Worm (Caenorhabditis elegans) whole organism, late embryonic: ENCODE results near the gene ZK1086.3.
A peak's percentile ranks its signal among the peaks of the same experiment; 100 is the strongest.

Experiments used
- C08G9.2 ChIP-seq: sonication (generic microtip); optimal IDR thresholded peaks from 2 replicates; lab custom pipeline; 2016; ENCODE audit warnings: mild to moderate bottlenecking, missing genetic modification characterization, moderate library complexity, missing compliant biosample characterization
- C38D4.7 ChIP-seq: fragments of 200-800 bp; sonication (Bioruptor generic); optimal IDR thresholded peaks from 2 replicates; lab custom pipeline; 2018; ENCODE audit warnings: mild to moderate bottlenecking, missing genetic modification characterization, moderate library complexity, missing compliant biosample characterization
- K02D7.2 ChIP-seq: sonication (generic microtip); optimal IDR thresholded peaks from 2 replicates; lab custom pipeline; 2017; ENCODE audit warnings: mild to moderate bottlenecking, missing genetic modification characterization, missing compliant biosample characterization
- ceh-18 ChIP-seq: sonication (generic microtip); optimal IDR thresholded peaks from 2 replicates; lab custom pipeline; 2016; ENCODE audit warnings: missing genetic modification characterization, missing compliant biosample characterization
- ceh-19 ChIP-seq: fragments of 200-800 bp; sonication (Bioruptor generic); optimal IDR thresholded peaks from 2 replicates; lab custom pipeline; 2018; ENCODE audit warnings: mild to moderate bottlenecking, missing genetic modification characterization, missing compliant biosample characterization
- ceh-22 ChIP-seq: sonication (generic microtip); optimal IDR thresholded peaks from 2 replicates; lab custom pipeline; 2017; ENCODE audit warnings: missing biosample characterization, missing genetic modification characterization
- ceh-24 ChIP-seq: sonication (generic microtip); optimal IDR thresholded peaks from 2 replicates; lab custom pipeline; 2016; ENCODE audit warnings: mild to moderate bottlenecking, missing genetic modification characterization, missing compliant biosample characterization
- ceh-30 ChIP-seq: fragments of 150-350 bp; optimal IDR thresholded peaks from 2 replicates; lab custom pipeline; 2014; ENCODE audit warnings: missing biosample characterization, missing genetic modification characterization
- ceh-45 ChIP-seq: fragments of 200-800 bp; sonication (Bioruptor generic); IDR thresholded peaks from 2 replicates; pipeline ENCODE4 v1.3.6; 2022; ENCODE audit warnings: missing genetic modification reagents, missing genetic modification characterization, missing compliant biosample characterization
- ceh-9 ChIP-seq: sonication (generic microtip); optimal IDR thresholded peaks from 2 replicates; lab custom pipeline; 2016; ENCODE audit warnings: mild to moderate bottlenecking, missing genetic modification characterization, inconsistent platforms, missing compliant biosample characterization
- che-1 ChIP-seq: sonication (generic microtip); optimal IDR thresholded peaks from 2 replicates; lab custom pipeline; 2016; ENCODE audit warnings: mild to moderate bottlenecking, missing genetic modification characterization, missing compliant biosample characterization
- dmd-4 ChIP-seq: sonication (generic microtip); optimal IDR thresholded peaks from 2 replicates; lab custom pipeline; 2016; ENCODE audit warnings: borderline replicate concordance, missing genetic modification characterization, missing compliant biosample characterization
- fax-1 ChIP-seq: sonication (generic microtip); optimal IDR thresholded peaks from 2 replicates; lab custom pipeline; 2016; ENCODE audit warnings: missing genotype, missing genetic modification characterization, missing compliant biosample characterization
- fkh-6 ChIP-seq: sonication (generic microtip); optimal IDR thresholded peaks from 2 replicates; lab custom pipeline; 2016; ENCODE audit warnings: missing genetic modification characterization, missing compliant biosample characterization
- hlh-13 ChIP-seq: fragments of 200-800 bp; sonication (Bioruptor generic); optimal IDR thresholded peaks from 2 replicates; lab custom pipeline; 2018; ENCODE audit warnings: mild to moderate bottlenecking, missing genetic modification characterization, missing compliant biosample characterization
- hlh-30 ChIP-seq: sonication (generic microtip); optimal IDR thresholded peaks from 2 replicates; lab custom pipeline; 2017; ENCODE audit warnings: antibody characterized with exemption, missing genetic modification characterization, missing compliant biosample characterization; ENCODE audit not compliant: insufficient read depth
- hlh-6 ChIP-seq: sonication (generic microtip); optimal IDR thresholded peaks from 2 replicates; lab custom pipeline; 2016; ENCODE audit warnings: missing genotype, missing genetic modification characterization, missing compliant biosample characterization
- lin-11 ChIP-seq: fragments of 200-800 bp; sonication (Bioruptor generic); optimal IDR thresholded peaks from 2 replicates; lab custom pipeline; 2018; ENCODE audit warnings: mild to moderate bottlenecking, missing genetic modification characterization, missing compliant biosample characterization
- nfya-1 ChIP-seq: sonication (generic microtip); optimal IDR thresholded peaks from 2 replicates; lab custom pipeline; 2017; ENCODE audit warnings: missing genetic modification characterization, mild to moderate bottlenecking, missing compliant biosample characterization, antibody characterized with exemption, moderate library complexity
- nhr-11 ChIP-seq: fragments of 150-350 bp; optimal IDR thresholded peaks from 2 replicates; lab custom pipeline; 2014; ENCODE audit warnings: missing biosample characterization, missing genetic modification characterization
- nhr-232 ChIP-seq: sonication (generic microtip); optimal IDR thresholded peaks from 2 replicates; lab custom pipeline; 2016; ENCODE audit warnings: missing genetic modification characterization, missing compliant biosample characterization
- npax-4 ChIP-seq: sonication (generic microtip); optimal IDR thresholded peaks from 2 replicates; lab custom pipeline; 2016; ENCODE audit warnings: missing genetic modification characterization, missing compliant biosample characterization
- odd-2 ChIP-seq: sonication (generic microtip); optimal IDR thresholded peaks from 2 replicates; lab custom pipeline; 2017; ENCODE audit warnings: antibody characterized with exemption, mild to moderate bottlenecking, missing genetic modification characterization, missing compliant biosample characterization
- pat-9 ChIP-seq: fragments of 200-800 bp; sonication (Bioruptor generic); optimal IDR thresholded peaks from 2 replicates; lab custom pipeline; 2018; ENCODE audit warnings: mild to moderate bottlenecking, missing genetic modification characterization, moderate library complexity, missing compliant biosample characterization
- pha-4 ChIP-seq: fragments of 150-350 bp; optimal IDR thresholded peaks from 2 replicates; lab custom pipeline; 2018; ENCODE audit warnings: missing biosample characterization, missing genetic modification reagents, missing genetic modification characterization
- sdc-2 ChIP-seq: sonication (generic microtip); optimal IDR thresholded peaks from 2 replicates; lab custom pipeline; 2016; ENCODE audit warnings: missing genotype, missing genetic modification characterization, missing compliant biosample characterization
- sox-2 ChIP-seq: fragments of 200-800 bp; sonication (Bioruptor generic); IDR thresholded peaks from 2 replicates; pipeline ENCODE4 v1.3.6; 2022; ENCODE audit warnings: missing genetic modification reagents, missing genetic modification characterization, missing compliant biosample characterization
- syd-9 ChIP-seq: sonication (generic microtip); optimal IDR thresholded peaks from 2 replicates; lab custom pipeline; 2016; ENCODE audit warnings: mild to moderate bottlenecking, missing genetic modification characterization, moderate library complexity, missing compliant biosample characterization
- tbx-2 ChIP-seq: sonication (generic microtip); optimal IDR thresholded peaks from 2 replicates; lab custom pipeline; 2016; ENCODE audit warnings: missing genetic modification characterization, missing compliant biosample characterization
- tbx-7 ChIP-seq: sonication (generic microtip); optimal IDR thresholded peaks from 2 replicates; lab custom pipeline; 2016; ENCODE audit warnings: missing genotype, missing genetic modification characterization, missing compliant biosample characterization
- ttx-3 ChIP-seq: sonication (generic microtip); optimal IDR thresholded peaks from 2 replicates; lab custom pipeline; 2016; ENCODE audit warnings: missing genetic modification reagents, missing genetic modification characterization, missing compliant biosample characterization
- unc-3 ChIP-seq, 2 experiments: fragments of 200-800 bp in 1 of 2; sonication (Bioruptor generic) in 1 of 2; sonication (generic microtip) in 1 of 2; conservative IDR thresholded peaks in 1 of 2; optimal IDR thresholded peaks in 1 of 2; 2 replicates each; pipeline versions ENCODE4 v1.3.6 to Lab custom; 2016 to 2022; ENCODE audit warnings: missing compliant biosample characterization in 2 of 2, missing genetic modification characterization in 2 of 2, missing genetic modification reagents in 1 of 2

ZK1086.3 gene

DNA sequence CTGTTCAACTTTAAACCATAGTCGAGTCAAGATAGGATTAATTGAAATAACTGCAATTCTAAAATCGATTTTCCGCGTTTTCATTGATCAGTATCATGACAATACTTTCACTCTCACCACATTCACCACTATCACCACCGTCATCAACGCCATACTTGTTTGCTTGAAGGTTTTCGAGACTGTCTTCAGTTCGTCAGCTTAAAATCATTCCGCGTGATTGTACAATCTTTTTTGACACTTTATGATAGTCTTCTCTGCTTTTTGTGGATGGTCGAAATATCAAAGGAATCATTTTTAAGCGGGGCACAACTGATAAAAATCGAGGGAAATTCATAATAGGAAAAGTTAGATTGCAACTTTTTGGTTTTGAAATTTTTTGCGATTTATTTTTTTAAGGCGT lies 44.4 kb upstream of the ZK1086.3 start:
- TF ChIP-seq che-1 (tag; lab: Kevin White, UChicago) (no peak), npax-4 (no peak), hlh-30 (tag; lab: Kevin White, UChicago) (no peak), C38D4.7 (GFP tag; lab: Kevin White, UChicago) (no peak), nhr-232 (tag; lab: Kevin White, UChicago) (no peak), ttx-3 (tag; lab: Kevin White, UChicago) (no peak), dmd-4 (tag; lab: Kevin White, UChicago) (no peak), ceh-22 (tag; lab: Kevin White, UChicago) (no peak), nhr-11 (tag; lab: Kevin White, UChicago) (no peak), ceh-45 (GFP tag; lab: Robert Waterston, UW) (no peak), syd-9 (no peak), odd-2 (tag; lab: Kevin White, UChicago) (no peak), pat-9 (no peak), sox-2 (GFP tag; lab: Robert Waterston, UW) (no peak), K02D7.2 (tag; lab: Kevin White, UChicago) (no peak), pha-4 (tag; lab: Kevin White, UChicago) (no peak), ceh-19 (no peak), hlh-6 (tag; lab: Kevin White, UChicago) (no peak), lin-11 (tag; lab: Kevin White, UChicago) (no peak), ceh-24 (tag; lab: Kevin White, UChicago) (no peak)

DNA sequence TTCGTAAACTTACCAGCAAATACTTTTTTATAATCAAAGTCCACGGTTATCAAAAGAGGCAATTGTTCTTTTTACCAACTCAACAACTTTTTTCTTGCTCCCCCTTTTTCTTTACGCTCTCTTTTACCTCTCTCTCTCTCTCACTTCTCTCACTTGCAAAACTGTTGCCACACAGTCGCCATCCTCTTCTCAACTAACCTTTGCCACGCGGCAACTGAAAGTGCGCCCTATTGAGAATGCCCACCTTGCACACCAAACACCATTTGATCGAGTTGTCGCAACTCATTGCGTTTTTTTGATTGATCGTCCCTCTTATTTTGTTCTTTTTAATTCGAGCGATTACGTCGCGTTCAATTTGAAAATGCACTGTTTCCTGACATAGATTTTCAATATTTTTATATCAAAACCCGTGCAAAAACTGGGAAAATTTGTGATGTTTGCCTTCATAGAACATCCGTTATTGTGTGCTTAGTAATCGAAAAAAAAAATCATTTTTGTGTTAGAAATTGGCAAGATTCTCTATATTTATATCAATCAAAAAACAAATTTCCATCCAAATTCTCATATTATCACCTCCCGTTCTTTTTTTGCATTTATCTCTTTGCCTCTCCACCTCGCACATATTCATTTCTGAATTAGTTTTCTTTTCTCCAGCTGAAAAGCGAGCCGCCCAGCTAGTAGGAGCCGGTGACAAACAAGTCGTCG lies 43.8 kb upstream of the ZK1086.3 start, which contains the start of gene nhr-71:
Gene nhr-71 (plus strand): TSS at position 655 of the 705 bp plus-strand sequence.
- no peak for TF ChIP-seq nhr-232 (tag; lab: Kevin White, UChicago)
- TF ChIP-seq sox-2 (GFP tag; lab: Robert Waterston, UW) = no peak
- TF ChIP-seq tbx-2 = peak; percentile 31
- TF ChIP-seq odd-2 (tag; lab: Kevin White, UChicago) = no peak
- no peak for TF ChIP-seq ceh-9 (tag; lab: Kevin White, UChicago)

DNA sequence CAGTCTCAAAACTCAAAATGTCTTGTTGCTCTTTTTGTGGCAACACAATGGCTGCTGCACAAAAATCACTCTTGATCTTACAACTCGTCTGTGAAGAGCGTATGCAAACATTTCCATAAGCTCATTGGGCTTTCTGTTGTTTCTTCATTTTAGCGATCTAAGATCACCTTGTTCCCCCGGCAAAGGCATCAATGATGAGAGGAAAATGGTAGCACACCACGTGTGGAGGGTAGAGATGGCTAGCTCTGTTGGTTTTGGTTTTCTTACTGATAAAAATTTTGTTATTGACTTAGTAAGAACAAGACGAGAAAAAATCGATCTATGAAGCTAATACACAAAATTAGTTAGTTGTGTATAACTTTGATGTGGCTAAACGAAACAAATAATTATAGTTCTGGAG lies 42.6 kb upstream of the ZK1086.3 start:
- TF ChIP-seq hlh-13 (GFP tag; lab: Kevin White, UChicago) (no peak), sox-2 (GFP tag; lab: Robert Waterston, UW) (no peak), C08G9.2 (tag; lab: Kevin White, UChicago) (no peak), syd-9 (no peak), pat-9 (no peak), fax-1 (tag; lab: Kevin White, UChicago) (no peak), sdc-2 (no peak), ceh-18 (tag; lab: Kevin White, UChicago) (no peak), pha-4 (tag; lab: Kevin White, UChicago) (no peak), odd-2 (tag; lab: Kevin White, UChicago) (no peak), ceh-30 (tag; lab: Kevin White, UChicago) (no peak), hlh-30 (tag; lab: Kevin White, UChicago) (no peak), tbx-7 (tag; lab: Kevin White, UChicago) (no peak)

DNA sequence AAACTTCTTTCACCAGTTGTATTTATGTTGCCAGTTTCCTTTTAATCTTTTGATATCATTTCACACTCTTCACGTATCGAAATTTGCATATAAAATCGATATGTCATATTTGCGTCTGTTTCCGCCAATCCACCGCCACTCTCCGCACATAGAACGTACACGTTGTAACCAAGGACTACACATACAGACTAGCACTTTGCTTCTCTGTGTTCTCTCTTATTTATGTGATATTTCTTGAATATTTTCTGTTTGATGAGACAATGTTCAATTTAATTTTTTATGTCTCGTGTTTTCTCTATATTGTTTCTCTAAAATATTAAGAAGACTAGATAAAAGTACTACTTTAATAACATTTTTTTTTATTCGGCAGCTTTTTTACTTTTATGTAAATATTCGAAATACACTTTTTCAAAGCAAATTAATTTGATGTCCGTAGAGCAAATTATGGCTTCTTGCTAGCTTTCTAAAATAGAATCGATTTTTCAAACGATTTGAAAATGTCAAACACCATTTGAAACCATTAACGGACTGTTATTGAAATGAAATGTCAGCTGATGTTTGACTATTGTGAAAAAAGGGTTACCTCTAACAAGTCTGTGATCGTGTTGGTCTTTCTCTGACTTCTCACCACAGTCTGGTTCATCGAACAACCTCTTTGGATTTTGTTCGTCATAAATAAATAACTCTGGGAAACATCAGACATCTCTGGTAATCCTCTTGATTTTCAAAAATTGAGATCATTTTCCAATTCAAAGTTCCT lies 37.6 kb upstream of the ZK1086.3 start:
- TF ChIP-seq ceh-19 (no peak), unc-3 (GFP tag; conservative IDR thresholded peaks at IDR 0.05; lab: Robert Waterston, UW) (no peak), unc-3 (tag; optimal IDR thresholded peaks at IDR 0.05; lab: Kevin White, UChicago) (no peak), fkh-6 (tag; lab: Kevin White, UChicago) (no peak), nfya-1 (peak; percentile 2)
